Worm (Caenorhabditis elegans) whole organism, young adult: ENCODE data around the gene rps-24.

Experiments used
- F10E7.11 ChIP-seq: sonication (generic microtip); optimal IDR thresholded peaks from 2 replicates; lab custom pipeline; 2017; ENCODE audit warnings: mild to moderate bottlenecking, missing genetic modification characterization, moderate library complexity, missing compliant biosample characterization
- F57A8.1 ChIP-seq: fragments of 200-800 bp; sonication (Bioruptor generic); optimal IDR thresholded peaks from 2 replicates; lab custom pipeline; 2018; ENCODE audit warnings: mild to moderate bottlenecking, missing genetic modification characterization, moderate library complexity, missing compliant biosample characterization
- K11D2.4 ChIP-seq: fragments of 200-800 bp; sonication (Bioruptor generic); IDR thresholded peaks from 2 replicates; pipeline ENCODE4 v1.3.6; 2022; ENCODE audit warnings: missing genetic modification reagents, missing genetic modification characterization, missing compliant biosample characterization
- ZK185.1 ChIP-seq: sonication (generic microtip); optimal IDR thresholded peaks from 2 replicates; lab custom pipeline; 2016; ENCODE audit warnings: mild to moderate bottlenecking, missing genetic modification characterization, missing compliant biosample characterization; ENCODE audit not compliant: poor library complexity, severe bottlenecking
- ceh-100 ChIP-seq: fragments of 200-800 bp; sonication (Bioruptor generic); IDR thresholded peaks from 2 replicates; pipeline ENCODE4 v1.3.6; 2022; ENCODE audit warnings: missing genetic modification reagents, missing genetic modification characterization, missing compliant biosample characterization
- lag-1 ChIP-seq: fragments of 200-800 bp; sonication (Bioruptor generic); IDR thresholded peaks from 2 replicates; pipeline ENCODE4 v1.3.6; 2022; ENCODE audit warnings: missing genetic modification reagents, missing genetic modification characterization, missing compliant biosample characterization
- lin-54 ChIP-seq: fragments of 200-800 bp; sonication (Bioruptor generic); optimal IDR thresholded peaks from 2 replicates; lab custom pipeline; 2018; ENCODE audit warnings: mild to moderate bottlenecking, missing genetic modification characterization, missing compliant biosample characterization
- pha-4 ChIP-seq: fragments of 150-350 bp; sonication (generic microtip); optimal IDR thresholded peaks from 2 replicates; lab custom pipeline; 2014; ENCODE audit warnings: missing biosample characterization, missing genetic modification reagents, missing genetic modification characterization
- unc-62 ChIP-seq: fragments of 150-350 bp; optimal IDR thresholded peaks from 2 replicates; lab custom pipeline; 2014; ENCODE audit warnings: missing biosample characterization, missing genetic modification reagents, missing genetic modification characterization
- ztf-18 ChIP-seq: sonication (generic microtip); optimal IDR thresholded peaks from 2 replicates; lab custom pipeline; 2016; ENCODE audit warnings: missing genotype, mild to moderate bottlenecking, missing genetic modification characterization, missing compliant biosample characterization

- TF ChIP-seq ZK185.1 (tag; lab: Kevin White, UChicago) (no peak), ztf-18 (tag; lab: Kevin White, UChicago) (no peak), lin-54 (no peak), ceh-100 (GFP tag; lab: Robert Waterston, UW) (no peak), F57A8.1 (GFP tag; lab: Kevin White, UChicago) (no peak), unc-62 (GFP tag; lab: Kevin White, UChicago) (no peak), lag-1 (no peak), F10E7.11 (tag; lab: Kevin White, UChicago) (no peak), pha-4 (tag; lab: Kevin White, UChicago) (no peak), K11D2.4 (GFP tag; lab: Robert Waterston, UW) (no peak)
Observed at ce11 chrIV:375915-376314, 9.8 kb upstream of the rps-24 start, which contains the start of gene fln-1.
